Worm (Caenorhabditis elegans): Measurements from ENCODE around the gene srlf-31.

- no peak for TF ChIP-seq nhr-237 (tag; optimal IDR thresholded peaks at IDR 0.05)
- no peak for TF ChIP-seq unc-62 (GFP tag; optimal IDR thresholded peaks at IDR 0.05)
- no peak for TF ChIP-seq lin-13 (GFP tag; optimal IDR thresholded peaks at IDR 0.05)
- TF ChIP-seq Y55F3AM.14 (GFP tag; optimal IDR thresholded peaks at IDR 0.05): no peak
- no peak for TF ChIP-seq unc-39 (tag; optimal IDR thresholded peaks at IDR 0.05)
- no peak for TF ChIP-seq zag-1 (tag; optimal IDR thresholded peaks at IDR 0.05)
- no peak for TF ChIP-seq ama-1 (optimal IDR thresholded peaks at IDR 0.05)
- no peak for TF ChIP-seq lin-39 (tag; optimal IDR thresholded peaks at IDR 0.05)
- TF ChIP-seq aly-2 (tag; optimal IDR thresholded peaks at IDR 0.05): no peak
- no peak for TF ChIP-seq ztf-11 (tag; optimal IDR thresholded peaks at IDR 0.05)
- no peak for TF ChIP-seq snpc-4 (tag; optimal IDR thresholded peaks at IDR 0.05)
- TF ChIP-seq alr-1 (tag; optimal IDR thresholded peaks at IDR 0.05): no peak
Observed at ce11 chrIV:11950270-11950669, 27.3 kb upstream of the srlf-31 start, which contains the start of gene tbx-36.

All from whole organism, L2 larva.